Fruit fly (Drosophila melanogaster) Kc167 (cell line): Measurements from ENCODE around the gene Vm32E.

Experiments used
- Myc ChIP-seq: fragments of >200 bp; optimal IDR thresholded peaks from 2 replicates; lab custom pipeline; 2017; ENCODE audit warnings: missing external identifiers
- Sin3A ChIP-seq: fragments of >200 bp; optimal IDR thresholded peaks from 2 replicates; lab custom pipeline; 2018; ENCODE audit warnings: missing external identifiers
- h ChIP-seq: fragments of >200 bp; optimal IDR thresholded peaks from 3 replicates; lab custom pipeline; 2018; ENCODE audit warnings: missing external identifiers
- insv ChIP-seq: fragments of >200 bp; optimal IDR thresholded peaks from 3 replicates; lab custom pipeline; 2018; ENCODE audit warnings: missing external identifiers
- psq ChIP-seq: fragments of >200 bp; optimal IDR thresholded peaks from 2 replicates; lab custom pipeline; 2017; ENCODE audit warnings: missing external identifiers
- ttk ChIP-seq: sonication (Bioruptor generic); optimal IDR thresholded peaks from 2 replicates; lab custom pipeline; 2017; ENCODE audit warnings: missing external identifiers

Vm32E gene

DNA sequence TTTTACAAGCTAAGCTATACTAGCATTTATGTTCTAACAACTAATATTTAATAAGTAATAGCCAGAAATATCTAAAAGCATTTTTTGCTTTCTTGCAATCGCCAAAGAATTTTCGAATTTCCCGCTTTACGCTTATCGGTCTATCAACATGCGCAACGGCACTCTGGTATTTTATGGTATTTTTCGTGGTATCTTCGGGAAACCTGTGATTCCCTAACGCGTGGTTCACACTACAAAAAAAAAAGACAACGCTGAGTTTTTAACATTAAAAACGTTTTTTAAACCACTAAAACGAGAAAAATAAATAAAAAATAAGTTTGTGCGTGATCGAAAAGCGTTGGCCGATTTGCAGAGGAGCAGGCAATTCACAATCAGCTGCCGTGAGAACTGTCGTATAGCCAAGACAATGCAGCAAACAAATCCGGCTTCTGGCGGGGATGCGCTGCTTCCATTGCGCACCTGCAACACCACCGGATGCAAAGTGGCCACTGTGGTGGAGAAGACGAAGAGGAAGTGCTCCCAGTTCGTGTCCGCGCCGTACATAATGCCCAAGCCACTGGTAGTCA, 7.4 kb upstream of the Vm32E start, which contains the start of gene Boh2:
Boh2 (plus strand) TSS at position 207 of the 566 bp plus-strand sequence.
- TF ChIP-seq h, result no peak
- TF ChIP-seq insv (lab: Kevin White, UChicago), result no peak
- no peak for TF ChIP-seq ttk (lab: Kevin White, UChicago)
- TF ChIP-seq Sin3A (lab: Kevin White, UChicago), result no peak
- TF ChIP-seq psq (lab: Kevin White, UChicago), result no peak
- no peak for TF ChIP-seq Myc (lab: Kevin White, UChicago)

DNA sequence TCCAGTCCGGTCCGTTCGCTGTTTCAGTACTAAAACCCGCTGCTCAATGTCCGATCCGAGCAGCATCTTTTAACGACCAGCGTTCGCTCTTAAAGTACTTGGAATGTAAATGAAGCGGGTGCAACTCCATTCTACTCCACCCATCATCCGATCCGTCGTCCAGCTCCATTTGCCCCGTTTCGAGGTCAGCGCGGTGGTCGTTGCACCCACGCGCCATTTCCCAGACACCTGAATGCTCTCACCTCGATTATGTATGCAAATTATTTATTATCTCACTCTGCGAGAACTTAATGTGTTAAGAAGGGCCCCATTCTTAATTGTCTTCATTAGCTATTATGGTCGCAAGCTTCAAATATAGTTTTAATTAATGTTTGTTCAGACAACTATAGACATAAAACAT, 6.9 kb upstream of the Vm32E start:
- no peak for TF ChIP-seq ttk (lab: Kevin White, UChicago)

DNA sequence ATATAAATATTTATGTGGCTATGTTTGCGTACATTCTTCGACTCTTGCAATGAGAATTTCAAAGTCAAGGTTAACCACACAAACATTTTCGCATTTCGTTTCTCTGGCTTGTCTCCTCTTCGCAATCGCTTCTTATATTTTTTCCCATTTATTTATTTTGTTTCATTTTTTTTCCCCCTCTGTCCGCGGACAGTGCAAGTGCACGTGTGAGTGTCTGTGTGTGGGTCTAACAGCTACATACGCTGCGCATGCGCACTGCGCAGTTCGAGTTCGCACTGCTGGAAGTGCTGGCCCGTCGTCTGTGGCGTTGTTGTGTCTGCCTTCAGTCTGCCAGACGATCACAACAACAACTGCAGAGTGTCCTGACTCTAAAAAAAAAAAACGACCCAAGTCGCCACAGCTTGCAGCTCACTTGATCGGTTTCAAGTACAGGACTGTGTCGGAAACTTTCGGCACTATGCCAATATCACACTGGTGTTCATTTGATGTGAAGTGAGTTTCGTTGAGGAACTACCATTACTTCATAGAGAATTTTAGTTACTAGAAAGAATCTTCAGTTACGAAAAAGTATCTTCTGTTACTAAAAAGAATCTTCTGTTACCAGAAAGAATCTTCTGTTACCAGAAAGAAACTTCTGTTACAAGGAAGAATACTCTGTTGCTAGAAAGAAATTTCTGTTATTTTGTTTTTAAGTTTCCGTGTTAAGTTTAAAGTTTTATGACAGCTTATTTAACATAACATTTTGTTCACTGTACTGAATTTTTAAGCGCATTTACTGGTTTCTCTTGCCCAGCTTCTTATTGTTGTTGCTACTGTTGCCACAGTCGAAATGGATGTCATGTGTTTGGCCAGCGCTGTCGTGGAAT, 4.2 kb upstream of the Vm32E start:
- TF ChIP-seq Myc (lab: Kevin White, UChicago) (no peak), ttk (lab: Kevin White, UChicago) (no peak), h (no peak), Sin3A (lab: Kevin White, UChicago) (no peak), psq (lab: Kevin White, UChicago) (no peak), insv (lab: Kevin White, UChicago) (no peak)

DNA sequence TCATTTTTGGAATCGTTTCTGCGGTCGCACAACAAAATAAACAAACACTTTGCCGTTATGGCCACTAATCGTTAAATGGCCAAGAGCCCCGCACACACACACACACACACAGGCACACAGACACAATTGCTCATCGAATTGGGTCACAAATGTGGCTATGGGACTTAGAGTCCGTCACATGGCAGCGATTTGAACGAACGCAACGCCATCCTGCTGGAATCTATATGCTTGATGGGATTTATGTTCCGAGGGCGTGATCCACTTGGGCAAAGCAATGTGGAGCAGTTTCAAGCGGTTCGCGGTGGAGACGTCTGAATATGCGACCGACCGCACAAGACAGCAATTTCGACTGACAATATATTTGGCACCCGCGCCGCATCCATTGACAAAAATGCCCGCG, 916 bp downstream of the Vm32E start:
- TF ChIP-seq psq (lab: Kevin White, UChicago) (no peak), insv (lab: Kevin White, UChicago) (no peak), Sin3A (lab: Kevin White, UChicago) (no peak), h (no peak), ttk (lab: Kevin White, UChicago) (no peak), Myc (lab: Kevin White, UChicago) (no peak)

DNA sequence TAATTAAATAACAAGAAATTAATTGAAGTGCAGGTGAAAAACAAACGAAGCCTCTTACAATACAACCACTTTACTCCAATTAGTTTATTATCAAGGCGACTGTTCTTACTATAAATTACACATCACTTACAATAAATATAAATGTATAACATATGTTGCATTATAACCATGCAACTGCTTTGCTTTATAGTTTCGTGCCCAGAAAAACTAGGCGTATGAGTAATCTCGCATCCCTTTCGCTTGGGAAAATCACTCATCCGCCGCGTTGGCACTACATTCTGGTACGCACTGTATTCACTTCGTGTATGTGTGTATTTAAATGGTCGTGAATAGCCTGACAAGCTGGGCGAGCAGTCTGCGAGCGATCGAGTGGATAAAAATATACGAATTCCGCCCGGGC, 1.6 kb downstream of the Vm32E start:
- TF ChIP-seq psq (lab: Kevin White, UChicago), result no peak
- no peak for TF ChIP-seq Sin3A (lab: Kevin White, UChicago)
- TF ChIP-seq Myc (lab: Kevin White, UChicago), result no peak
- no peak for TF ChIP-seq insv (lab: Kevin White, UChicago)
- no peak for TF ChIP-seq h
- no peak for TF ChIP-seq ttk (lab: Kevin White, UChicago)

DNA sequence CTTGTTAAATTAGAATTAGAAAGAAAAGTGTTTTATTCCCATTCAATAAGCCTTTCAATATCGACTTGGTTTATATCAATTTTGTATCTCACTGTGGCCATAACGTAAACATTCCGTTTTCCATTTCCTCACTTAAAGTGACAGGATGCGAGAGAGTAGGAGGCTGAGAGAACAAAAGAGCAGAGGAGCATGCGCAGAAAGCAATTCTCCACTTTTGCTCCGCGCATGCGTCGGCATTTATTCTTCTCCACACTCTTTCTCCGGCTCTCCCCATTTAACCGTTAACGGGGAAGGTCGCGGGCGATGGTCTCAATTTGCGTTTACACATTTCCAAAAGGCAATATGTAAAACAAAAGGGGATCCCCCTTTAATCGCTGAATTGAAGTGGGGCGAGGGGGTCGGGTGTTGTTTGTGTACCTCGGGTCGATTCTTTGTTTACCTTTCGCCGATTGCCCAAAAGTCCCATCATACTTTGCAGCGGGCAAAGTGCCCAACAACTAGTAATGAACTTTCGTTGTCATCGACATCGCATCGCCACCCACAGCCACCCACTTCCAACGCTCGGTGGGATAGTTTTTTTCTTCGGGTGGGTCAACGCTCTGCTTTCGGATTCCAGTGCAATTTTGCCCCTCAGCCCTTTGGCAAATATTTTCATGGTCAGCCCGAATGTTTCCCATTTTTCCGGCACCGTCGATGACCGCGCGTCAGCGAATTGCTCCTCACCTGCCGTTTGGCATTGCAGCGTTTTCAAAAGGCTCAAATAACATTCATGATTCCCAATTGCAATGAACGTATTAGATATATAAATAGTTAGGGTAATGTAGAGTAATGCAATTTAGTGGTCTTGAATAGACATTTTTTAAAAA, 2.5 kb downstream of the Vm32E start:
- no peak for TF ChIP-seq insv (lab: Kevin White, UChicago)
- TF ChIP-seq Sin3A (lab: Kevin White, UChicago), result no peak
- TF ChIP-seq psq (lab: Kevin White, UChicago), result no peak
- TF ChIP-seq Myc (lab: Kevin White, UChicago), result no peak
- no peak for TF ChIP-seq ttk (lab: Kevin White, UChicago)
- TF ChIP-seq h, result no peak

DNA sequence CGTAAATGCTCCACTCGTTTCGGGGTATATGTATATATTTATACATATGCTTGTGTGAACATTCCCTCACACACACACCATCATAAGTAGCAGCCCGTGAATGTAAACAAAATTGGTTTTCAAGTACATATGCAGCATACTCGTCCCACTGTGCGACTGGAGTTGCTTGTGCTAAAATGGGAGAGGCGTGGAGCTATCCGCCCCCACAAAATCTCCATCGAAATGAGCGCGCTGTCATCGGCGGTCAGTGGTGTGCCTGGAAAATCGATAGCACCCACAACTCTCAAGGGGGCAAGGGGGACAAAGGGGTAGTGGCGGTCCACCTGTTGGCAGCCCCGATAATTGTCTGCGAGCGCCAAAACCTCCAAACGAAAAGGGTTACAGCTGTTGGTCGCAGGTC, 3.5 kb downstream of the Vm32E start:
- TF ChIP-seq h (no peak), Sin3A (lab: Kevin White, UChicago) (no peak), psq (lab: Kevin White, UChicago) (no peak), ttk (lab: Kevin White, UChicago) (no peak), insv (lab: Kevin White, UChicago) (no peak), Myc (lab: Kevin White, UChicago) (no peak)

DNA sequence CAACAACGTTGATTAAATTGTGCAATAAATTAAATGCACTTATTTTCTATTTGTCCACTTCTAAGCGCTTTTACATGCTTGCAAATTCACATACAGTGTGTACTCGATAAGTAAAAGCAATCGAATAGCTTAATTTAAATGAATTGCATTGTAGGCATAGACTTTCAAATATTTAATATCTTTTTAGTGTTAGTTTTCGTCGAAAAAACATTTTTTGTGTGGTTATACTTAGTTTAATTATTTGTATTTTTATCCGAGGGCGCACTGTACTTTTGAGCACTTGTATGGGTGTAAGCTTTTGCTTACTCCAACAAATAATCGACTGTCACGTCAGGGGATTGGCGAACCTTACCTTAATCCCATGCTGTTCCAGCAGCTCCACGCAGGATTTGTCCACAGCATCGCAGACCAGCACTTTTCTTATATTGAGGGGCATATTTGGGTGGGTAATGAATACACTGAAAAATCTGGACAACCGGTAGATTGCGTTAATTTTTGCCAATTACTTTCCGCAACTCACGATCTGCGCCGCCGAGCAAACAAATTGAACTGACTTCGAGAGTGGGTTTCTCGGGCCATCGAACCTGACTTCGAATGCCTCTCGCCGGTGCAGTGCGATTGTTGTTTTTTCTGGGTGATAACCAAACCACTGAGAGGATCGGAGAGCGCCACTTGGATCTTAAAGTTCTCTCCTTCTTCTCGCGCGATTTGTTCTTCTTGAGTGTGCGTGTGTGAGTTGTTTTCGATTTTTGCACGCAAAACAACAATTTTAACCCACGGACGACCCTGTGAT, 16.1 kb downstream of the Vm32E start, which contains the start of gene CG6287:
CG6287 (minus strand) TSS at position 556 of the 793 bp plus-strand sequence.
- TF ChIP-seq insv (lab: Kevin White, UChicago), result no peak
- no peak for TF ChIP-seq Myc (lab: Kevin White, UChicago)
- TF ChIP-seq ttk (lab: Kevin White, UChicago), result no peak
- TF ChIP-seq h, result no peak
- TF ChIP-seq Sin3A (lab: Kevin White, UChicago), result no peak
- TF ChIP-seq psq (lab: Kevin White, UChicago), result no peak

DNA sequence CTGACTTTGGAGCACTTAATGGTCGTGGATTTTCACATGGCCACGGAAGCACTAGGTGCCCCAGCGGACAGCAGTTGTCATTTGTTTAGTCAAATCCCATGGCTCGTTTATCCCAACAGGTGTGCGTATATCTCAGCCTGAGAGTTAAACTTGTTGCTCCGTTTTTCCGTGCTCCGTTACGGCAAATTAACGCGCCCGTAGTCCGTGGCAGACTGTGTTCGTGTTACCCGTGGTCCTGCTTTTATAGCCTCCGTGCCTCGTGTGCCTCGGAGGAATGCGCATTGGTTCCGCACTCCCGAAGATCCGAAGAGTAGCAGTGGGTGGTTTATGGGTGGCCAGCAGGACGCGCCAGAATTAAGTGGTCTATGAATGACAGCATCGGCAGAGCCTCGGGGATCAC, 22.5 kb downstream of the Vm32E start, which contains the start of gene Gyc32E:
Gyc32E (minus strand) TSS at position 133 of the 400 bp plus-strand sequence.
- TF ChIP-seq psq (lab: Kevin White, UChicago) (no peak), Sin3A (lab: Kevin White, UChicago) (no peak), ttk (lab: Kevin White, UChicago) (no peak), insv (lab: Kevin White, UChicago) (no peak), h (no peak), Myc (lab: Kevin White, UChicago) (no peak)

DNA sequence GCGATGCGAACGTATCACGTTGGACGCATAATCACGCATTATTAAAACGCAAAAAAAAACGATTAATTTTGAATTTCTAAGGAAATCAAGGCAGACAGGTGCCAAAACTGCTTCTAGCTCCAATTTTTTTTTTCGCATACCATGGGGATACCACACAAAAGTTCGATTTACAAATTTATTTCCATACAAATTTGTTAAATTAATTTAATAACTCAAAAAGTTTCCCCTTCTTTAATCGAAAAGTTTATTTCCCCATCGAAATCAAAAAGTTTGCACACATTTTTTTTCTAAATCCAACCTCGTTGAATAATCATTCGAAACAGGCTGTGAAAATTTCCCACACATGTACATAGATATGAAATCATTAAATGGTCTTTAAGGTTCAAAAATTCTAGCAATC, 26.1 kb downstream of the Vm32E start, which contains the start of gene CG31867:
CG31867 (minus strand) TSS at position 101 of the 400 bp plus-strand sequence.
- no peak for TF ChIP-seq insv (lab: Kevin White, UChicago)
- no peak for TF ChIP-seq psq (lab: Kevin White, UChicago)
- no peak for TF ChIP-seq ttk (lab: Kevin White, UChicago)
- TF ChIP-seq Sin3A (lab: Kevin White, UChicago), result no peak
- no peak for TF ChIP-seq h
- TF ChIP-seq Myc (lab: Kevin White, UChicago), result no peak
